Worm (Caenorhabditis elegans): ENCODE results near the gene W05H5.1.

W05H5.1 gene

ce11 chrII:12471138-12471855, 26.7 kb upstream of the W05H5.1 start, which contains the start of the genes F15A4.5 and phat-8:
TSS of gene F15A4.5 (minus strand) at chrII:12471238.
TSS of gene phat-8 (plus strand) at chrII:12471805.
- TF ChIP-seq fkh-10 (GFP tag; optimal IDR thresholded peaks at IDR 0.05) (no peak), unc-62 (GFP tag; optimal IDR thresholded peaks at IDR 0.05 in 1 of 2) (peak in 1 of 2 experiments; percentile 21), unc-62 (tag; optimal IDR thresholded peaks at IDR 0.05) (no peak)

- TF ChIP-seq lim-7 (GFP tag; IDR thresholded peaks at IDR 0.05) = no peak
- 0 out of 2 replicates have a peak, but pooled peaks have one; percentile 7 for TF ChIP-seq F26F4.8 (GFP tag; conservative IDR thresholded peaks at IDR 0.05)
Observed at ce11 chrII:12467047-12467446, 22.5 kb upstream of the W05H5.1 start, which contains the start of gene srg-16. TSS of gene srg-16 (plus strand) at chrII:12467133.

ce11 chrII:12465557-12465956, 21.0 kb upstream of the W05H5.1 start, which contains the start of gene sre-37:
TSS of gene sre-37 (plus strand) at chrII:12465857.
- TF ChIP-seq attf-4 (tag; optimal IDR thresholded peaks at IDR 0.05) (no peak), F26F4.8 (GFP tag; conservative IDR thresholded peaks at IDR 0.05) (no peak), pha-4 (GFP tag; IDR thresholded peaks at IDR 0.05) (no peak), pha-4 (tag; optimal IDR thresholded peaks at IDR 0.05) (no peak), Y75B8A.6 (GFP tag; IDR thresholded peaks at IDR 0.05) (no peak), fos-1 (tag; optimal IDR thresholded peaks at IDR 0.05) (no peak), dmd-8 (GFP tag; IDR thresholded peaks at IDR 0.05) (no peak), rbr-2 (tag; optimal IDR thresholded peaks at IDR 0.05) (no peak), ztf-11 (tag; optimal IDR thresholded peaks at IDR 0.05) (no peak), dmd-9 (GFP tag; IDR thresholded peaks at IDR 0.05) (no peak), zfp-2 (tag; optimal IDR thresholded peaks at IDR 0.05) (no peak), T26A8.4 (GFP tag; IDR thresholded peaks at IDR 0.05) (no peak), lir-3 (tag; optimal IDR thresholded peaks at IDR 0.05) (no peak), nhr-10 (tag; optimal IDR thresholded peaks at IDR 0.05) (no peak), ZK337.2 (GFP tag; IDR thresholded peaks at IDR 0.05) (no peak), fkh-10 (GFP tag; optimal IDR thresholded peaks at IDR 0.05) (no peak), jun-1 (tag; optimal IDR thresholded peaks at IDR 0.05) (no peak)

ce11 chrII:12462244-12462643, 17.7 kb upstream of the W05H5.1 start, which contains the start of gene F15A4.2:
TSS of gene F15A4.2 (plus strand) at chrII:12462544.
- no peak for TF ChIP-seq mxl-2 (GFP tag; conservative IDR thresholded peaks at IDR 0.05)
- TF ChIP-seq zfp-2 (tag; optimal IDR thresholded peaks at IDR 0.05) = no peak
- no peak for TF ChIP-seq nhr-48 (tag; optimal IDR thresholded peaks at IDR 0.05)

- TF ChIP-seq lin-38 (GFP tag; IDR thresholded peaks at IDR 0.05) (peak; percentile 31; the same call in 1 of the 2 replicates), nhr-111 (GFP tag; optimal IDR thresholded peaks at IDR 0.05) (no peak), unc-62 (GFP tag; optimal IDR thresholded peaks at IDR 0.05 in 1 of 2) (peak in 1 of 2 experiments; percentile 74), unc-62 (tag; optimal IDR thresholded peaks at IDR 0.05) (no peak), Y48G9A.11 (GFP tag; IDR thresholded peaks at IDR 0.05) (0 out of 2 replicates have a peak, but pooled peaks have one; percentile 11)
Observed at ce11 chrII:12460602-12461453, 16.2 kb upstream of the W05H5.1 start, which contains the start of gene tag-280. TSS of gene tag-280 (plus strand) at chrII:12460652.

- no peak for TF ChIP-seq vab-7 (GFP tag; IDR thresholded peaks at IDR 0.05)
- peak; percentile 52 for TF ChIP-seq rbr-2 (tag; optimal IDR thresholded peaks at IDR 0.05)
- peak; percentile 66 for TF ChIP-seq lin-13 (GFP tag; optimal IDR thresholded peaks at IDR 0.05)
- TF ChIP-seq ZK337.2 (GFP tag; IDR thresholded peaks at IDR 0.05) = no peak
- TF ChIP-seq lsy-2 (tag; optimal IDR thresholded peaks at IDR 0.05) = peak in 1 of 2 experiments; percentile 90
- no peak for TF ChIP-seq F26F4.8 (GFP tag; conservative IDR thresholded peaks at IDR 0.05)
- peak; percentile 14 for TF ChIP-seq snpc-4 (tag; optimal IDR thresholded peaks at IDR 0.05)
- no peak for TF ChIP-seq daf-19 (GFP tag; conservative IDR thresholded peaks at IDR 0.05)
- no peak for TF ChIP-seq arid-1 (GFP tag; conservative IDR thresholded peaks at IDR 0.05)
- no peak for TF ChIP-seq aha-1 (tag)
- peak; percentile 21 for TF ChIP-seq fkh-10 (GFP tag; optimal IDR thresholded peaks at IDR 0.05)
- no peak for TF ChIP-seq zfp-2 (tag; optimal IDR thresholded peaks at IDR 0.05)
- TF ChIP-seq lin-39 (tag; optimal IDR thresholded peaks at IDR 0.05) = no peak
- TF ChIP-seq pha-4 (GFP tag; IDR thresholded peaks at IDR 0.05) = no peak
- TF ChIP-seq pha-4 (tag; optimal IDR thresholded peaks at IDR 0.05) = no peak
- peak; percentile 43 for TF ChIP-seq lin-15B (tag; optimal IDR thresholded peaks at IDR 0.05)
- no peak for TF ChIP-seq unc-130 (GFP tag; optimal IDR thresholded peaks at IDR 0.05)
- TF ChIP-seq F37D6.2 (tag; optimal IDR thresholded peaks at IDR 0.05) = no peak
- no peak for TF ChIP-seq php-3 (GFP tag; IDR thresholded peaks at IDR 0.05)
- TF ChIP-seq nhr-237 (tag; optimal IDR thresholded peaks at IDR 0.05) = no peak
Observed at ce11 chrII:12459422-12459821, 14.8 kb upstream of the W05H5.1 start, which contains the start of gene tag-281. TSS of gene tag-281 (plus strand) at chrII:12459761.
